Fruit fly (Drosophila melanogaster): Measurements from ENCODE around the gene CG15602.

DNA sequence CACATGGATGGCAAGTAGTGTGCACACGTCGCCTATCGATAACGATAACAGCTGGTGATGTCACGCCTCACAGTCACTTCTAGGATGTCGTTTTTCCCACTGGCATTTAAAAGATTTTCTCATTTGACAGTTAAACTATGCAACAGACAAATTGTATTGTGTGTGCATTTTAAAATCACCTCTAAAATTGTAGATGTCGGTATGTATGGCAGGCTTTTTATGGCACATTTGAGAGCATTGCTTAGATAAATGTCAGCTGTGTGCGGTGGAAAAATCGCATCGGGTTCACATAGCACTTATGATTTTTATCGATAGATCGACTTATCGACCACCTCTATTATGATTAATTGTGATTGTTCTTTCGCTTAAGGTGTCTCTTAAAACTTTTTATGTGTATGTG lies 44.9 kb downstream of the CG15602 start, which contains the start of the genes ArgRS and CG8578:
- TF ChIP-seq Pif1B (GFP tag; optimal IDR thresholded peaks at IDR 0.05) (peak; percentile 52), D1 (tag; optimal IDR thresholded peaks at IDR 0.05) (no peak), CG17806 (tag; optimal IDR thresholded peaks at IDR 0.05) (no peak), CG9948 (tag; optimal IDR thresholded peaks at IDR 0.05) (peak; percentile 3)

Data from whole organism, pupa.